Fruit fly (Drosophila melanogaster) whole organism, embryonic: ENCODE results near the gene CG9130.
A peak's percentile ranks its signal among the peaks of the same experiment; 100 is the strongest.

Experiments
- Atf-2 ChIP-seq: fragments of 200-800 bp; sonication (Bioruptor generic); optimal IDR thresholded peaks from 2 replicates; lab custom pipeline; 2016; ENCODE audit warnings: missing biosample characterization, missing genetic modification characterization
- Bteb2 ChIP-seq: fragments of 200-800 bp; sonication (Bioruptor generic); optimal IDR thresholded peaks from 2 replicates; lab custom pipeline; 2016; ENCODE audit warnings: missing biosample characterization, missing genetic modification characterization
- CG10366 ChIP-seq: fragments of 200-800 bp; sonication (Bioruptor generic); IDR thresholded peaks from 2 replicates; pipeline ENCODE4 v1.3.6; 2022; ENCODE audit warnings: missing biosample characterization, missing genetic modification characterization
- CG10462 ChIP-seq: fragments of 200-800 bp; sonication (Bioruptor generic); optimal IDR thresholded peaks from 2 replicates; lab custom pipeline; 2016; ENCODE audit warnings: missing biosample characterization, missing genetic modification characterization
- CG11696 ChIP-seq: fragments of 200-800 bp; sonication (Bioruptor generic); IDR thresholded peaks from 2 replicates; pipeline ENCODE4 v1.3.6; 2022; ENCODE audit warnings: missing biosample characterization, missing genetic modification characterization
- CG12155 ChIP-seq: fragments of 200-800 bp; sonication (Bioruptor generic); optimal IDR thresholded peaks from 3 replicates; lab custom pipeline; 2016; ENCODE audit warnings: missing biosample characterization, missing genetic modification characterization
- CG13624 ChIP-seq: fragments of 200-800 bp; sonication (Bioruptor generic); optimal IDR thresholded peaks from 2 replicates; lab custom pipeline; 2016; ENCODE audit warnings: missing biosample characterization, missing genetic modification characterization
- CG13894 ChIP-seq: fragments of 200-800 bp; sonication (Bioruptor generic); optimal IDR thresholded peaks from 3 replicates; lab custom pipeline; 2018; ENCODE audit warnings: missing biosample characterization, mild to moderate bottlenecking, missing genetic modification characterization, moderate library complexity
- CG17802 ChIP-seq: fragments of 200-800 bp; sonication (Bioruptor generic); optimal IDR thresholded peaks from 2 replicates; lab custom pipeline; 2018; ENCODE audit warnings: missing biosample characterization, mild to moderate bottlenecking, missing genetic modification characterization, moderate library complexity
- CG3163 ChIP-seq: fragments of 200-800 bp; sonication (Bioruptor generic); optimal IDR thresholded peaks from 3 replicates; lab custom pipeline; 2016; ENCODE audit warnings: missing biosample characterization, missing genetic modification characterization
- CG32532 ChIP-seq: fragments of 200-800 bp; sonication (Bioruptor generic); IDR thresholded peaks from 2 replicates; pipeline ENCODE4 v1.3.6; 2022; ENCODE audit warnings: missing biosample characterization, missing genetic modification characterization
- CG3995 ChIP-seq: fragments of 200-800 bp; sonication (Bioruptor generic); optimal IDR thresholded peaks from 3 replicates; lab custom pipeline; 2016; ENCODE audit warnings: missing biosample characterization, missing genetic modification characterization
- CG42726 ChIP-seq: fragments of 200-800 bp; sonication (Bioruptor generic); IDR thresholded peaks from 2 replicates; pipeline ENCODE4 v1.3.6; 2022; ENCODE audit warnings: missing biosample characterization, missing genetic modification characterization; ENCODE audit not compliant: partially characterized antibody
- CG4282 ChIP-seq: fragments of 200-800 bp; sonication (Bioruptor generic); optimal IDR thresholded peaks from 2 replicates; lab custom pipeline; 2016; ENCODE audit warnings: missing biosample characterization, missing genetic modification characterization
- CG4424 ChIP-seq: fragments of 200-800 bp; sonication (Bioruptor generic); optimal IDR thresholded peaks from 3 replicates; lab custom pipeline; 2016; ENCODE audit warnings: missing biosample characterization, missing genetic modification characterization
- CG6175 ChIP-seq: fragments of 200-800 bp; sonication (Bioruptor generic); IDR thresholded peaks from 3 replicates; pipeline ENCODE4 v1.3.6; 2022; ENCODE audit warnings: missing biosample characterization, missing genetic modification characterization
- CG6654 ChIP-seq: fragments of 200-800 bp; sonication (Bioruptor generic); optimal IDR thresholded peaks from 2 replicates; lab custom pipeline; 2017; ENCODE audit warnings: missing biosample characterization, mild to moderate bottlenecking, missing genetic modification characterization
- CG6791 ChIP-seq: fragments of 200-800 bp; sonication (Bioruptor generic); IDR thresholded peaks from 3 replicates; pipeline ENCODE4 v1.3.6; 2022; ENCODE audit warnings: missing biosample characterization, missing genetic modification characterization; ENCODE audit not compliant: partially characterized antibody
- CG7556 ChIP-seq: fragments of 200-800 bp; sonication (Bioruptor generic); optimal IDR thresholded peaks from 2 replicates; lab custom pipeline; 2017; ENCODE audit warnings: missing biosample characterization, mild to moderate bottlenecking, missing genetic modification characterization
- CG8944 ChIP-seq: fragments of 200-800 bp; sonication (Bioruptor generic); optimal IDR thresholded peaks from 3 replicates; lab custom pipeline; 2016; ENCODE audit warnings: missing biosample characterization, missing genetic modification characterization
- CG9797 ChIP-seq: fragments of 200-800 bp; sonication (Bioruptor generic); optimal IDR thresholded peaks from 3 replicates; lab custom pipeline; 2018; ENCODE audit warnings: missing biosample characterization, mild to moderate bottlenecking, missing genetic modification characterization
- CG9876 ChIP-seq: fragments of 200-800 bp; sonication (Bioruptor generic); optimal IDR thresholded peaks from 2 replicates; lab custom pipeline; 2016; ENCODE audit warnings: missing biosample characterization, missing genetic modification characterization
- CrebB ChIP-seq: fragments of 200-800 bp; sonication (Bioruptor generic); optimal IDR thresholded peaks from 3 replicates; lab custom pipeline; 2018; ENCODE audit warnings: missing biosample characterization, mild to moderate bottlenecking, missing genetic modification characterization
- Deaf1 ChIP-seq: fragments of 200-800 bp; optimal IDR thresholded peaks from 3 replicates; lab custom pipeline; 2019; ENCODE audit warnings: missing biosample characterization, mild to moderate bottlenecking, missing genetic modification characterization, moderate library complexity
- Doc2 ChIP-seq: fragments of 200-800 bp; sonication (Bioruptor generic); IDR thresholded peaks from 2 replicates; pipeline ENCODE4 v1.3.6; 2022; ENCODE audit warnings: missing biosample characterization, missing genetic modification characterization
- Doc3 ChIP-seq: fragments of 200-800 bp; sonication (Bioruptor generic); IDR thresholded peaks from 3 replicates; pipeline ENCODE4 v1.3.6; 2022; ENCODE audit warnings: missing biosample characterization, missing genetic modification characterization; ENCODE audit not compliant: partially characterized antibody
- Dp ChIP-seq: fragments of 200-800 bp; sonication (Bioruptor generic); optimal IDR thresholded peaks from 2 replicates; lab custom pipeline; 2018; ENCODE audit warnings: missing biosample characterization, mild to moderate bottlenecking, missing genetic modification characterization, moderate library complexity
- Drgx ChIP-seq: fragments of 200-800 bp; sonication (Bioruptor generic); IDR thresholded peaks from 2 replicates; pipeline ENCODE4 v1.3.6; 2022; ENCODE audit warnings: missing biosample characterization, missing genetic modification characterization
- ERR ChIP-seq: fragments of 200-800 bp; sonication (Bioruptor generic); optimal IDR thresholded peaks from 2 replicates; lab custom pipeline; 2016; ENCODE audit warnings: missing biosample characterization, missing genetic modification characterization
- Eip74EF ChIP-seq, 2 experiments: fragments of 200-800 bp in 1 of 2; fragments of >200 bp in 1 of 2; sonication (Bioruptor generic) in 1 of 2; optimal IDR thresholded peaks; 2 replicates each; lab custom pipeline; 2017 to 2019; ENCODE audit warnings: missing biosample characterization in 2 of 2, missing genetic modification characterization in 2 of 2, mild to moderate bottlenecking in 1 of 2, moderate library complexity in 1 of 2
- Elba2 ChIP-seq: fragments of 200-800 bp; sonication (Bioruptor generic); optimal IDR thresholded peaks from 3 replicates; lab custom pipeline; 2016; ENCODE audit warnings: missing biosample characterization, missing genetic modification characterization
- HLHmδ ChIP-seq: fragments of 200-800 bp; sonication (Bioruptor generic); optimal IDR thresholded peaks from 2 replicates; lab custom pipeline; 2018; ENCODE audit warnings: missing biosample characterization, mild to moderate bottlenecking, missing genetic modification characterization, moderate library complexity
- MTF-1 ChIP-seq: fragments of 200-800 bp; sonication (Bioruptor generic); optimal IDR thresholded peaks from 2 replicates; lab custom pipeline; 2018; ENCODE audit warnings: missing biosample characterization, mild to moderate bottlenecking, missing genetic modification characterization, borderline replicate concordance
- Rx ChIP-seq: fragments of 200-800 bp; sonication (Bioruptor generic); IDR thresholded peaks from 2 replicates; pipeline ENCODE4 v1.3.6; 2022; ENCODE audit warnings: missing biosample characterization, missing genetic modification characterization
- Sry-δ ChIP-seq: fragments of 200-800 bp; sonication (Bioruptor generic); optimal IDR thresholded peaks from 2 replicates; lab custom pipeline; 2016; ENCODE audit warnings: missing biosample characterization, missing genetic modification characterization
- amos ChIP-seq: fragments of 200-800 bp; sonication (Bioruptor generic); IDR thresholded peaks from 2 replicates; pipeline ENCODE4 v1.3.6; 2022; ENCODE audit warnings: missing biosample characterization, missing genetic modification characterization; ENCODE audit not compliant: partially characterized antibody
- fd102C ChIP-seq: fragments of 200-800 bp; sonication (Bioruptor generic); optimal IDR thresholded peaks from 2 replicates; lab custom pipeline; 2018; ENCODE audit warnings: missing biosample characterization, mild to moderate bottlenecking, missing genetic modification characterization, moderate library complexity
- gfzf ChIP-seq: fragments of 200-800 bp; sonication (Bioruptor generic); optimal IDR thresholded peaks from 2 replicates; lab custom pipeline; 2016; ENCODE audit warnings: missing biosample characterization, mild to moderate bottlenecking, missing genetic modification characterization, moderate library complexity
- grau ChIP-seq: fragments of 200-800 bp; optimal IDR thresholded peaks from 3 replicates; lab custom pipeline; 2019; ENCODE audit warnings: missing biosample characterization, mild to moderate bottlenecking, missing genetic modification characterization, moderate library complexity
- grn ChIP-seq: fragments of 200-800 bp; sonication (Bioruptor generic); optimal IDR thresholded peaks from 3 replicates; lab custom pipeline; 2017; ENCODE audit warnings: missing biosample characterization, missing genetic modification characterization
- kah ChIP-seq: fragments of 200-800 bp; sonication (Bioruptor generic); optimal IDR thresholded peaks from 2 replicates; lab custom pipeline; 2018; ENCODE audit warnings: missing biosample characterization, mild to moderate bottlenecking, missing genetic modification characterization
- lov ChIP-seq, 2 experiments: fragments of 200-800 bp in 1 of 2; fragments of >200 bp in 1 of 2; sonication (Bioruptor generic) in 1 of 2; IDR thresholded peaks in 1 of 2; optimal IDR thresholded peaks in 1 of 2; 2 replicates in 1 of 2; 3 replicates in 1 of 2; pipeline versions ENCODE4 v1.3.6 to Lab custom; 2017 to 2022; ENCODE audit warnings: missing biosample characterization in 1 of 2, missing genetic modification characterization in 1 of 2
- p53 ChIP-seq: fragments of 200-800 bp; sonication (Bioruptor generic); optimal IDR thresholded peaks from 2 replicates; lab custom pipeline; 2016; ENCODE audit warnings: missing biosample characterization, missing genetic modification characterization
- pb ChIP-seq: fragments of 200-800 bp; sonication (Bioruptor generic); optimal IDR thresholded peaks from 3 replicates; lab custom pipeline; 2016; ENCODE audit warnings: missing biosample characterization, missing genetic modification characterization
- sqz ChIP-seq: fragments of 200-800 bp; sonication (Bioruptor generic); optimal IDR thresholded peaks from 3 replicates; lab custom pipeline; 2018; ENCODE audit warnings: missing biosample characterization, mild to moderate bottlenecking, missing genetic modification characterization
- ssp ChIP-seq: fragments of 200-800 bp; sonication (Bioruptor generic); IDR thresholded peaks from 2 replicates; pipeline ENCODE4 v1.3.6; 2022; ENCODE audit warnings: missing biosample characterization, missing genetic modification characterization
- tap ChIP-seq: fragments of 200-800 bp; optimal IDR thresholded peaks from 3 replicates; lab custom pipeline; 2019; ENCODE audit warnings: missing biosample characterization, mild to moderate bottlenecking, missing genetic modification characterization, moderate library complexity
- trem ChIP-seq: fragments of 200-800 bp; optimal IDR thresholded peaks from 3 replicates; lab custom pipeline; 2019; ENCODE audit warnings: missing biosample characterization, mild to moderate bottlenecking, missing genetic modification characterization, moderate library complexity
- vvl ChIP-seq: fragments of 200-800 bp; sonication (Bioruptor generic); IDR thresholded peaks from 2 replicates; pipeline ENCODE4 v1.3.6; 2022; ENCODE audit warnings: missing biosample characterization, missing genetic modification characterization
- zen2 ChIP-seq: fragments of 200-800 bp; sonication (Bioruptor generic); IDR thresholded peaks from 3 replicates; pipeline ENCODE4 v1.3.6; 2022; ENCODE audit warnings: missing biosample characterization, missing genetic modification characterization; ENCODE audit not compliant: partially characterized antibody

CG9130 gene

dm6 chr3L:1298509-1298908 lies 46.7 kb downstream of the CG9130 start, which contains the start of gene scf (continued):
- no peak for TF ChIP-seq Eip74EF (GFP tag; optimal IDR thresholded peaks at IDR 0.05; lab: Kevin White, UChicago)
- TF ChIP-seq Dp (GFP tag; lab: Kevin White, UChicago) = peak; percentile 91
- peak; percentile 71 for TF ChIP-seq trem
- no peak for TF ChIP-seq CG7556 (GFP tag; lab: Kevin White, UChicago)
- TF ChIP-seq Deaf1 (tag; lab: Kevin White, UChicago) = peak; percentile 78
- TF ChIP-seq CrebB (tag; lab: Kevin White, UChicago) = no peak
- no peak for TF ChIP-seq lov (optimal IDR thresholded peaks at IDR 0.05; lab: Kevin White, UChicago)
- TF ChIP-seq lov (GFP tag; IDR thresholded peaks at IDR 0.05; lab: Robert Waterston, UW) = peak; percentile 54; the same call in 1 of the 3 replicates
- no peak for TF ChIP-seq Drgx (GFP tag; lab: Robert Waterston, UW)
- peak; percentile 11 for TF ChIP-seq CG13624
- no peak for TF ChIP-seq CG10462 (GFP tag; lab: Kevin White, UChicago)
- TF ChIP-seq gfzf (GFP tag; lab: Kevin White, UChicago) = peak; percentile 16
- TF ChIP-seq Rx (GFP tag; lab: Robert Waterston, UW) = no peak
- TF ChIP-seq CG6654 (GFP tag; lab: Kevin White, UChicago) = no peak
- TF ChIP-seq CG42726 = 0 out of 2 replicates have a peak, but pooled peaks have one; percentile 48
- TF ChIP-seq HLHmδ (GFP tag; lab: Kevin White, UChicago) = peak; percentile 35
- peak; percentile 41 for TF ChIP-seq pb (GFP tag; lab: Kevin White, UChicago)
- 0 out of 3 replicates have a peak, but pooled peaks have one; percentile 27 for TF ChIP-seq CG6791 (GFP tag; lab: Robert Waterston, UW)
- no peak for TF ChIP-seq Elba2
- TF ChIP-seq ERR (GFP tag; lab: Kevin White, UChicago) = no peak
- peak; percentile 1 for TF ChIP-seq CG9797 (GFP tag; lab: Kevin White, UChicago)
- TF ChIP-seq CG3995 (GFP tag; lab: Kevin White, UChicago) = peak; percentile 78
- peak; percentile 2 for TF ChIP-seq p53 (GFP tag; lab: Kevin White, UChicago)
- TF ChIP-seq vvl (GFP tag; lab: Robert Waterston, UW) = peak; percentile 39
- TF ChIP-seq CG32532 = 0 out of 2 replicates have a peak, but pooled peaks have one; percentile 52
- TF ChIP-seq Sry-δ (GFP tag; lab: Kevin White, UChicago) = peak; percentile 44
- TF ChIP-seq CG4282 (GFP tag; lab: Kevin White, UChicago) = peak; percentile 28
- TF ChIP-seq zen2 (GFP tag; lab: Robert Waterston, UW) = no peak
- TF ChIP-seq kah = peak; percentile 54

- TF ChIP-seq CG4424 (GFP tag; lab: Kevin White, UChicago) (peak; percentile 62), Doc2 (GFP tag; lab: Robert Waterston, UW) (no peak), CG9876 (no peak), CG17802 (tag; lab: Kevin White, UChicago) (peak; percentile 29), fd102C (peak; percentile 41), ssp (GFP tag; lab: Robert Waterston, UW) (peak; percentile 67), amos (no peak), CG6175 (no peak), CG13894 (tag; lab: Kevin White, UChicago) (peak; percentile 23), CG12155 (GFP tag; lab: Kevin White, UChicago) (peak; percentile 76), CG11696 (peak; percentile 69), tap (tag; lab: Kevin White, UChicago) (peak; percentile 86), Bteb2 (GFP tag; lab: Kevin White, UChicago) (no peak), MTF-1 (GFP tag; lab: Kevin White, UChicago) (peak; percentile 21), sqz (no peak), Atf-2 (peak; percentile 30), grau (peak; percentile 92), CG3163 (GFP tag; lab: Kevin White, UChicago) (no peak), Doc3 (no peak), grn (peak; percentile 80), CG10366 (GFP tag; lab: Robert Waterston, UW) (peak; percentile 79), CG8944 (GFP tag; lab: Kevin White, UChicago) (peak; percentile 5)
These were observed 48.3 kb downstream of the CG9130 start for dm6 chr3L:1300076-1300635.
